Worm (Caenorhabditis elegans) whole organism, L3 larva: ENCODE results near the gene C18D11.9.

ENCODE experiments used
- aly-2 ChIP-seq: fragments of 150-350 bp; optimal IDR thresholded peaks from 2 replicates; lab custom pipeline; 2014; ENCODE audit warnings: missing biosample characterization, missing genetic modification characterization
- ama-1 ChIP-seq: fragments of 150-350 bp; optimal IDR thresholded peaks from 2 replicates; lab custom pipeline; 2018
- mdl-1 ChIP-seq: fragments of 150-350 bp; optimal IDR thresholded peaks from 2 replicates; lab custom pipeline; 2014; ENCODE audit warnings: missing biosample characterization, missing genetic modification characterization
- unc-39 ChIP-seq: sonication (generic microtip); optimal IDR thresholded peaks from 4 replicates; lab custom pipeline; 2017; ENCODE audit warnings: missing biosample characterization, missing genetic modification characterization
- ztf-11 ChIP-seq: fragments of 150-350 bp; optimal IDR thresholded peaks from 2 replicates; lab custom pipeline; 2014; ENCODE audit warnings: missing biosample characterization, missing genetic modification characterization

ce11 chrIII:11856852-11857251, 47.9 kb downstream of the C18D11.9 start:
- TF ChIP-seq unc-39 (no peak), aly-2 (tag; lab: Kevin White, UChicago) (no peak), ztf-11 (no peak), mdl-1 (tag; lab: Kevin White, UChicago) (no peak), ama-1 (no peak)
